Worm (Caenorhabditis elegans): ENCODE data around the gene ttbk-2.2.
"Not testable (repeated sequence)": the region's sequence is repeated elsewhere in the genome, so short reads cannot be mapped to it uniquely, and the experiment has no call there.

Gene ttbk-2.2

ce11 chrIV:5090993-5091793 is 24.4 kb upstream of the ttbk-2.2 start, which contains the start of the genes snpn-1 and C02B10.4 (continued):
- TF ChIP-seq F10B5.3 (tag; optimal IDR thresholded peaks at IDR 0.05) (no peak), mep-1 (tag; optimal IDR thresholded peaks at IDR 0.05) (peak; percentile 25), nhr-42 (GFP tag; IDR thresholded peaks at IDR 0.05) (no peak), T20F7.1 (GFP tag; optimal IDR thresholded peaks at IDR 0.05) (peak; percentile 2), fkh-10 (GFP tag; optimal IDR thresholded peaks at IDR 0.05) (no peak), ces-1 (GFP tag; optimal IDR thresholded peaks at IDR 0.05) (peak; percentile 47), duxl-1 (tag; optimal IDR thresholded peaks at IDR 0.05; ENCODE audit: poor library complexity) (no peak), lin-39 (tag; optimal IDR thresholded peaks at IDR 0.05) (no peak), ztf-7 (tag; optimal IDR thresholded peaks at IDR 0.05) (no peak), unc-130 (GFP tag; optimal IDR thresholded peaks at IDR 0.05) (no peak), R02D3.7 (tag; optimal IDR thresholded peaks at IDR 0.05) (no peak), ceh-44 (GFP tag; IDR thresholded peaks at IDR 0.05) (no peak), zag-1 (tag; optimal IDR thresholded peaks at IDR 0.05) (no peak), nhr-48 (tag; optimal IDR thresholded peaks at IDR 0.05) (no peak), pha-4 (GFP tag; IDR thresholded peaks at IDR 0.05) (no peak), pha-4 (tag; optimal IDR thresholded peaks at IDR 0.05) (peak; percentile 42), nhr-237 (tag; optimal IDR thresholded peaks at IDR 0.05) (no peak), snpc-4 (tag; optimal IDR thresholded peaks at IDR 0.05) (no peak), lin-38 (GFP tag; IDR thresholded peaks at IDR 0.05) (peak; percentile 34), T26A8.4 (GFP tag; IDR thresholded peaks at IDR 0.05) (no peak), D1046.2 (GFP tag; IDR thresholded peaks at IDR 0.05) (no peak), lin-1 (GFP tag; IDR thresholded peaks at IDR 0.05) (no peak), rbr-2 (tag; optimal IDR thresholded peaks at IDR 0.05) (peak; percentile 3), hlh-11 (tag; optimal IDR thresholded peaks at IDR 0.05) (no peak), nhr-6 (tag; optimal IDR thresholded peaks at IDR 0.05) (peak; percentile 9), nhr-10 (tag; optimal IDR thresholded peaks at IDR 0.05) (no peak), F44E2.7 (GFP tag; IDR thresholded peaks at IDR 0.05) (no peak), nhr-102 (tag; optimal IDR thresholded peaks at IDR 0.05) (no peak), ceh-28 (tag; optimal IDR thresholded peaks at IDR 0.05) (no peak), mxl-2 (GFP tag; conservative IDR thresholded peaks at IDR 0.05) (no peak)

- TF ChIP-seq lsy-2 (tag; optimal IDR thresholded peaks at IDR 0.05) (peak in 1 of 2 experiments; percentile 78), mes-2 (tag; optimal IDR thresholded peaks at IDR 0.05; ENCODE audit: poor library complexity, severe bottlenecking) (peak; percentile 46), dve-1 (tag; optimal IDR thresholded peaks at IDR 0.05; ENCODE audit: insufficient read depth) (peak; percentile 30), arid-1 (GFP tag; conservative IDR thresholded peaks at IDR 0.05) (peak; percentile 34; the same call in 1 of the 2 replicates), mep-1 (tag; optimal IDR thresholded peaks at IDR 0.05) (peak; percentile 12), daf-16 (tag; optimal IDR thresholded peaks at IDR 0.05) (peak; percentile 66), hlh-11 (tag; optimal IDR thresholded peaks at IDR 0.05) (peak; percentile 57), hmg-1.1 (GFP tag; IDR thresholded peaks at IDR 0.05) (0 out of 2 replicates have a peak, but pooled peaks have one; percentile 29), lin-38 (GFP tag; IDR thresholded peaks at IDR 0.05) (peak; percentile 76), pqm-1 (tag; optimal IDR thresholded peaks at IDR 0.05) (peak; percentile 62), snpc-1.2 (GFP tag; IDR thresholded peaks at IDR 0.05) (peak; percentile 86), aha-1 (tag) (peak; percentile 30), egl-43 (GFP tag; IDR thresholded peaks at IDR 0.05) (peak; percentile 9; the same call in 1 of the 2 replicates), duxl-1 (tag; optimal IDR thresholded peaks at IDR 0.05; ENCODE audit: poor library complexity) (peak; percentile 30), nhr-28 (tag; optimal IDR thresholded peaks at IDR 0.05) (peak; percentile 21), dmd-6 (GFP tag; IDR thresholded peaks at IDR 0.05) (peak; percentile 27; the same call in 1 of the 2 replicates)
- not testable (repeated sequence) for TF ChIP-seq daf-16 (GFP tag; optimal IDR thresholded peaks at IDR 0.05)
Observed at ce11 chrIV:5089795-5090528, 23.2 kb upstream of the ttbk-2.2 start.

All from whole organism, L4 larva.